Fruit fly (Drosophila melanogaster) whole organism, embryonic: ENCODE data around the gene ND-24.

Source experiments
- Atf-2 ChIP-seq: fragments of 200-800 bp; sonication (Bioruptor generic); optimal IDR thresholded peaks from 2 replicates; lab custom pipeline; 2016; ENCODE audit warnings: missing biosample characterization, missing genetic modification characterization
- Atf6 ChIP-seq: fragments of 200-800 bp; sonication (Bioruptor generic); IDR thresholded peaks from 2 replicates; pipeline ENCODE4 v1.3.6; 2022; ENCODE audit warnings: missing biosample characterization, missing genetic modification characterization
- BtbVII ChIP-seq: fragments of 200-800 bp; sonication (Bioruptor generic); optimal IDR thresholded peaks from 3 replicates; lab custom pipeline; 2017; ENCODE audit warnings: missing biosample characterization, mild to moderate bottlenecking, missing genetic modification characterization
- CG10462 ChIP-seq: fragments of 200-800 bp; sonication (Bioruptor generic); optimal IDR thresholded peaks from 2 replicates; lab custom pipeline; 2016; ENCODE audit warnings: missing biosample characterization, missing genetic modification characterization
- CG10565 ChIP-seq: fragments of 200-800 bp; sonication (Bioruptor generic); optimal IDR thresholded peaks from 3 replicates; lab custom pipeline; 2016; ENCODE audit warnings: missing biosample characterization, mild to moderate bottlenecking, missing genetic modification characterization
- CG10654 ChIP-seq: fragments of 200-800 bp; sonication (Bioruptor generic); optimal IDR thresholded peaks from 2 replicates; lab custom pipeline; 2016; ENCODE audit warnings: missing biosample characterization, missing genetic modification characterization
- CG11560 ChIP-seq: fragments of 200-800 bp; sonication (Bioruptor generic); IDR thresholded peaks from 3 replicates; pipeline ENCODE4 v1.3.6; 2022; ENCODE audit warnings: missing biosample characterization, missing genetic modification characterization
- CG11695 ChIP-seq: fragments of 200-800 bp; sonication (Bioruptor generic); IDR thresholded peaks from 3 replicates; pipeline ENCODE4 v1.3.6; 2022; ENCODE audit warnings: missing biosample characterization, missing genetic modification characterization
- CG13123 ChIP-seq: fragments of 200-800 bp; sonication (Bioruptor generic); optimal IDR thresholded peaks from 2 replicates; lab custom pipeline; 2016; ENCODE audit warnings: missing biosample characterization, missing genetic modification characterization
- CG1529 ChIP-seq: fragments of 200-800 bp; sonication (Bioruptor generic); optimal IDR thresholded peaks from 3 replicates; lab custom pipeline; 2018; ENCODE audit warnings: missing biosample characterization, missing genetic modification characterization
- CG3407 ChIP-seq: fragments of 200-800 bp; sonication (Bioruptor generic); optimal IDR thresholded peaks from 2 replicates; lab custom pipeline; 2018; ENCODE audit warnings: missing biosample characterization, mild to moderate bottlenecking, missing genetic modification characterization
- CG3726 ChIP-seq: fragments of 200-800 bp; sonication (Bioruptor generic); IDR thresholded peaks from 3 replicates; pipeline ENCODE4, ENCODE4 v1.3.6; 2022; ENCODE audit warnings: missing biosample characterization, missing genetic modification characterization
- CG4328 ChIP-seq: fragments of 200-800 bp; sonication (Bioruptor generic); optimal IDR thresholded peaks from 3 replicates; lab custom pipeline; 2017; ENCODE audit warnings: missing biosample characterization, missing genetic modification reagents, missing genetic modification characterization
- CG6654 ChIP-seq: fragments of 200-800 bp; sonication (Bioruptor generic); optimal IDR thresholded peaks from 2 replicates; lab custom pipeline; 2017; ENCODE audit warnings: missing biosample characterization, mild to moderate bottlenecking, missing genetic modification characterization
- CG6813 ChIP-seq: fragments of 200-800 bp; sonication (Bioruptor generic); optimal IDR thresholded peaks from 2 replicates; lab custom pipeline; 2017; ENCODE audit warnings: missing biosample characterization, missing genetic modification characterization, mild to moderate bottlenecking, moderate library complexity, missing genetic modification reagents
- CG6854 ChIP-seq: fragments of 200-800 bp; sonication (Bioruptor generic); optimal IDR thresholded peaks from 3 replicates; lab custom pipeline; 2017; ENCODE audit warnings: missing biosample characterization, mild to moderate bottlenecking, missing genetic modification characterization
- CG7556 ChIP-seq: fragments of 200-800 bp; sonication (Bioruptor generic); optimal IDR thresholded peaks from 2 replicates; lab custom pipeline; 2017; ENCODE audit warnings: missing biosample characterization, mild to moderate bottlenecking, missing genetic modification characterization
- CG7786 ChIP-seq: fragments of 200-800 bp; sonication (Bioruptor generic); optimal IDR thresholded peaks from 2 replicates; lab custom pipeline; 2016; ENCODE audit warnings: missing biosample characterization, missing genetic modification characterization
- CG9932 ChIP-seq: fragments of 200-800 bp; sonication (Bioruptor generic); IDR thresholded peaks from 2 replicates; pipeline ENCODE4 v1.3.6; 2022; ENCODE audit warnings: missing biosample characterization, missing genetic modification characterization
- CHES-1-like ChIP-seq: fragments of 200-800 bp; sonication (Bioruptor generic); optimal IDR thresholded peaks from 2 replicates; lab custom pipeline; 2016; ENCODE audit warnings: missing biosample characterization, missing genetic modification characterization
- Camta ChIP-seq: fragments of 200-800 bp; sonication (Bioruptor generic); optimal IDR thresholded peaks from 2 replicates; lab custom pipeline; 2016; ENCODE audit warnings: missing biosample characterization, missing genetic modification characterization
- E2f1 ChIP-seq: fragments of 200-800 bp; sonication (Bioruptor generic); IDR thresholded peaks from 2 replicates; pipeline ENCODE4 v1.3.6; 2022; ENCODE audit warnings: missing biosample characterization, missing genetic modification characterization
- Fer1 ChIP-seq: fragments of 200-800 bp; sonication (Bioruptor generic); optimal IDR thresholded peaks from 2 replicates; lab custom pipeline; 2017; ENCODE audit warnings: missing biosample characterization, mild to moderate bottlenecking, missing genetic modification characterization
- Fer2 ChIP-seq: fragments of 200-800 bp; sonication (Bioruptor generic); optimal IDR thresholded peaks from 2 replicates; lab custom pipeline; 2018; ENCODE audit warnings: missing biosample characterization, mild to moderate bottlenecking, missing genetic modification characterization, moderate library complexity
- HLH54F ChIP-seq: fragments of 200-800 bp; sonication (Bioruptor generic); optimal IDR thresholded peaks from 3 replicates; lab custom pipeline; 2016; ENCODE audit warnings: missing biosample characterization, missing genetic modification characterization
- Kr ChIP-seq: fragments of 200-800 bp; sonication (Bioruptor generic); optimal IDR thresholded peaks from 2 replicates; lab custom pipeline; 2017; ENCODE audit warnings: missing biosample characterization, mild to moderate bottlenecking, missing genetic modification characterization
- Mad ChIP-seq: fragments of 200-800 bp; sonication (Bioruptor generic); optimal IDR thresholded peaks from 2 replicates; lab custom pipeline; 2016; ENCODE audit warnings: missing biosample characterization, missing genetic modification characterization
- Max ChIP-seq: fragments of 200-800 bp; sonication (Bioruptor generic); optimal IDR thresholded peaks from 2 replicates; lab custom pipeline; 2016; ENCODE audit warnings: missing biosample characterization, mild to moderate bottlenecking, missing genetic modification characterization
- Mrtf ChIP-seq: fragments of 200-800 bp; sonication (Bioruptor generic); IDR thresholded peaks from 3 replicates; pipeline ENCODE4 v1.3.6; 2022; ENCODE audit warnings: missing biosample characterization, missing genetic modification characterization
- NK7.1 ChIP-seq: fragments of 200-800 bp; sonication (Bioruptor generic); optimal IDR thresholded peaks from 3 replicates; lab custom pipeline; 2016; ENCODE audit warnings: missing biosample characterization, missing genetic modification characterization
- Nf-YC ChIP-seq: fragments of 200-800 bp; optimal IDR thresholded peaks from 3 replicates; lab custom pipeline; 2019; ENCODE audit warnings: missing biosample characterization, mild to moderate bottlenecking, missing genetic modification characterization, moderate library complexity
- Opbp ChIP-seq: fragments of 200-800 bp; sonication (Bioruptor generic); IDR thresholded peaks from 3 replicates; pipeline ENCODE4 v1.3.6; 2022; ENCODE audit warnings: missing biosample characterization, missing genetic modification characterization; ENCODE audit not compliant: partially characterized antibody
- Ptx1 ChIP-seq: fragments of 200-800 bp; sonication (Bioruptor generic); IDR thresholded peaks from 2 replicates; pipeline ENCODE4 v1.3.6; 2022; ENCODE audit warnings: missing biosample characterization, missing genetic modification characterization
- Vsx1 ChIP-seq: fragments of 200-800 bp; sonication (Bioruptor generic); optimal IDR thresholded peaks from 2 replicates; lab custom pipeline; 2017; ENCODE audit warnings: missing biosample characterization, mild to moderate bottlenecking, missing genetic modification characterization, missing genetic modification reagents
- az2 ChIP-seq: fragments of 200-800 bp; sonication (Bioruptor generic); optimal IDR thresholded peaks from 3 replicates; lab custom pipeline; 2016; ENCODE audit warnings: missing biosample characterization, missing genetic modification characterization
- bowl ChIP-seq: fragments of 200-800 bp; sonication (Bioruptor generic); IDR thresholded peaks from 2 replicates; pipeline ENCODE4 v1.3.6; 2022; ENCODE audit warnings: missing biosample characterization, missing genetic modification characterization
- dpn ChIP-seq, 2 experiments: fragments of 200-800 bp; sonication (Bioruptor generic); optimal IDR thresholded peaks; 3 replicates each; lab custom pipeline; 2016; ENCODE audit warnings: missing biosample characterization in 2 of 2, missing genetic modification characterization in 2 of 2
- ewg ChIP-seq: fragments of 200-800 bp; sonication (Bioruptor generic); optimal IDR thresholded peaks from 3 replicates; lab custom pipeline; 2017; ENCODE audit warnings: mild to moderate bottlenecking, missing biosample characterization, missing genetic modification reagents, missing genetic modification characterization
- fd64A ChIP-seq: fragments of 200-800 bp; sonication (Bioruptor generic); optimal IDR thresholded peaks from 3 replicates; lab custom pipeline; 2018; ENCODE audit warnings: missing biosample characterization, mild to moderate bottlenecking, missing genetic modification characterization
- hth ChIP-seq: fragments of >200 bp; optimal IDR thresholded peaks from 2 replicates; lab custom pipeline; 2017; ENCODE audit warnings: inconsistent platforms
- lab ChIP-seq: fragments of 200-800 bp; sonication (Bioruptor generic); optimal IDR thresholded peaks from 3 replicates; lab custom pipeline; 2017; ENCODE audit warnings: missing biosample characterization, missing genetic modification characterization, mild to moderate bottlenecking, moderate library complexity, missing genetic modification reagents
- mld ChIP-seq: fragments of 200-800 bp; sonication (Bioruptor generic); IDR thresholded peaks from 3 replicates; pipeline ENCODE4 v1.3.6; 2022; ENCODE audit warnings: missing biosample characterization, missing genetic modification characterization; ENCODE audit not compliant: partially characterized antibody
- odd ChIP-seq: fragments of 200-800 bp; sonication (Bioruptor generic); optimal IDR thresholded peaks from 2 replicates; lab custom pipeline; 2017; ENCODE audit warnings: missing biosample characterization, mild to moderate bottlenecking, missing genetic modification characterization
- pan ChIP-seq, 4 experiments: fragments of >200 bp in 3 of 4; fragments of 200-800 bp in 1 of 4; sonication (Bioruptor generic) in 1 of 4; optimal IDR thresholded peaks in 3 of 4; IDR thresholded peaks in 1 of 4; 2 replicates each; pipeline versions ENCODE4 v1.3.6 to Lab custom; 2017 to 2022; ENCODE audit warnings: missing biosample characterization in 2 of 4, missing genetic modification characterization in 2 of 4, mixed read lengths in 1 of 4
- ro ChIP-seq: fragments of 200-800 bp; sonication (Bioruptor generic); IDR thresholded peaks from 2 replicates; pipeline ENCODE4 v1.3.6; 2022; ENCODE audit warnings: missing biosample characterization, missing genetic modification characterization
- scrt ChIP-seq: fragments of 200-800 bp; sonication (Bioruptor generic); optimal IDR thresholded peaks from 2 replicates; lab custom pipeline; 2018; ENCODE audit warnings: missing biosample characterization, mild to moderate bottlenecking, missing genetic modification characterization, moderate library complexity
- sug ChIP-seq: fragments of 200-800 bp; optimal IDR thresholded peaks from 2 replicates; lab custom pipeline; 2019; ENCODE audit warnings: missing biosample characterization, mild to moderate bottlenecking, missing genetic modification characterization, moderate library complexity
- tx ChIP-seq: fragments of 200-800 bp; sonication (Bioruptor generic); optimal IDR thresholded peaks from 2 replicates; lab custom pipeline; 2016; ENCODE audit warnings: missing biosample characterization, missing genetic modification characterization
- vfl ChIP-seq: fragments of 200-800 bp; sonication (Bioruptor generic); optimal IDR thresholded peaks from 2 replicates; lab custom pipeline; 2016; ENCODE audit warnings: missing biosample characterization, missing genetic modification characterization

The ND-24 gene

DNA sequence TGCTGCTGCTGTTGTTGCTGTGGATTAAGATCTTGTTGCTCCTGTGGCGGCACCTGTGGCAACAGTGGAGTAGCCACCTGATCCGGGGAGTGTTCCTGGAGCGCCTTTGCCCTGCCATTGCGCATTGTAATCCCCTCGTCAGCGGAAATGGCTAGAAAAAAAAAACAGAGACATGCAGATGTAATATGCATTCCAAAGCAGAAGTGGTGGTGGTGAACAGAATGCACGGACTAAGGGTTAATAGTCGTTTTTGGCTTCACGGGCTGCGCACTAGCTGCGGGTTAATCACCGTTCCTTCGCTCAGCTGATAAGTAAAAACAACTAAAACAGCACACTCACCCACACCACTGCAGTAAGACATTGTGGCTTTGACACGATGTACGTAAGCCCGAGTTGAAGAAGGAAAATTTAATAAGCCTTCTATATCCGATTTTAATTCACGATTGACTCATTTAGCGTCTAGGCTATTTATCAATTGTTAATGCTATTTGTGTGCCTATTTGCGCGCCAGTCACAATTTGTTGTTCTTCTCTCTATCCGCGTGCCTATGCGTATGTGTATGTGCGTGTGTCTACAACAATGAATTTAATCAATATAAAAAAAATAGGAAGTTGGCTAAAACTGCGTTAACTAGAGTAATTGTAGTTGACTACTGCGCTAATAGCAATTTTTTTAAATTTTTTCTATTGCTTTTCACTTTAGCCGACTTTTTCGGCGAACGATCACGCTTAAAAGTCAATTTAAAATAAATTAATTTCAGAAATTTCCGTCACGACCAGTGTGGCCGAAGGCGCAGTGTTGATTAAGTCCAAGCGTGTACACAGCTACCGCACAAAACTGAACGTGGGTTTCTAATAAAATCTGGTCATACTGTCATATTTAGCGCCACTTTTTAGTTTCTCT, 4.5 kb upstream of the ND-24 start, which contains the start of gene stas (continued):
- TF ChIP-seq lab (GFP tag; lab: Kevin White, UChicago) (peak; percentile 7), CG3726 (no peak), dpn (GFP tag; optimal IDR thresholded peaks at IDR 0.05; lab: Kevin White, UChicago) (no peak), Fer1 (peak; percentile 9), Atf6 (no peak), mld (GFP tag; lab: Robert Waterston, UW) (no peak), CG6813 (GFP tag; lab: Kevin White, UChicago) (no peak), ro (GFP tag; lab: Robert Waterston, UW) (no peak), sug (peak; percentile 37), Camta (GFP tag; lab: Kevin White, UChicago) (no peak), az2 (GFP tag; lab: Kevin White, UChicago) (no peak), scrt (GFP tag; lab: Kevin White, UChicago) (peak; percentile 31), CG9932 (GFP tag; lab: Robert Waterston, UW) (no peak), Vsx1 (GFP tag; lab: Kevin White, UChicago) (peak; percentile 9), fd64A (GFP tag; lab: Kevin White, UChicago) (no peak), CG10654 (no peak), Fer2 (no peak), CG11560 (tag; lab: Robert Waterston, UW) (no peak), CG7786 (GFP tag; lab: Kevin White, UChicago) (no peak), Nf-YC (tag; lab: Kevin White, UChicago) (peak; percentile 29), bowl (GFP tag; lab: Robert Waterston, UW) (no peak), Kr (GFP tag; lab: Kevin White, UChicago) (no peak), Ptx1 (GFP tag; lab: Robert Waterston, UW) (no peak), tx (GFP tag; lab: Kevin White, UChicago) (no peak), CG10462 (no peak), CG6654 (GFP tag; lab: Kevin White, UChicago) (no peak), CG13123 (GFP tag; lab: Kevin White, UChicago) (no peak), Mad (GFP tag; lab: Kevin White, UChicago) (no peak), BtbVII (GFP tag; lab: Kevin White, UChicago) (peak; percentile 32), E2f1 (GFP tag; lab: Robert Waterston, UW) (no peak), Opbp (GFP tag; lab: Robert Waterston, UW) (0 out of 3 replicates have a peak, but pooled peaks have one; percentile 25), CG1529 (GFP tag; lab: Kevin White, UChicago) (no peak), CG3407 (no peak), odd (GFP tag; lab: Kevin White, UChicago) (peak; percentile 10), CG10565 (no peak), CHES-1-like (GFP tag; lab: Kevin White, UChicago) (no peak), vfl (GFP tag; lab: Kevin White, UChicago) (no peak), HLH54F (GFP tag; lab: Kevin White, UChicago) (no peak), pan (optimal IDR thresholded peaks at IDR 0.05; lab: Kevin White, UChicago) (no peak), pan (GFP tag; optimal IDR thresholded peaks at IDR 0.05 in 1 of 2, IDR thresholded peaks at IDR 0.05 in 1 of 2) (no peak), NK7.1 (GFP tag; lab: Kevin White, UChicago) (no peak), CG4328 (GFP tag; lab: Kevin White, UChicago) (no peak), CG6854 (GFP tag; lab: Kevin White, UChicago) (no peak), Max (GFP tag; lab: Kevin White, UChicago) (peak; percentile 47), Atf-2 (no peak), ewg (GFP tag; lab: Kevin White, UChicago) (no peak), Mrtf (GFP tag; lab: Robert Waterston, UW) (no peak), CG11695 (no peak), CG7556 (GFP tag; lab: Kevin White, UChicago) (no peak), hth (lab: Kevin White, UChicago) (no peak)
